Fruit fly (Drosophila melanogaster): Measurements from ENCODE around the gene Gbeta13F.

The Gbeta13F gene

dm6 chrX:15889780-15890608 lies 30.1 kb downstream of the Gbeta13F start, which contains the start of the genes MSBP and CG15916 (continued):
- TF ChIP-seq al (GFP tag; IDR thresholded peaks at IDR 0.05) = no peak
- TF ChIP-seq sob (GFP tag; IDR thresholded peaks at IDR 0.05) = no peak
- TF ChIP-seq Hr39 (optimal IDR thresholded peaks at IDR 0.05) = no peak
- no peak for TF ChIP-seq CG4854 (GFP tag; optimal IDR thresholded peaks at IDR 0.05)
- TF ChIP-seq CG1024 (GFP tag; IDR thresholded peaks at IDR 0.05) = peak; percentile 66
- TF ChIP-seq vfl (GFP tag; optimal IDR thresholded peaks at IDR 0.05) = no peak
- peak; percentile 12 for TF ChIP-seq CG15601 (tag; optimal IDR thresholded peaks at IDR 0.05)
- TF ChIP-seq Doc3 (GFP tag; IDR thresholded peaks at IDR 0.05; ENCODE audit: partially characterized antibody) = no peak
- no peak for TF ChIP-seq cato (GFP tag; optimal IDR thresholded peaks at IDR 0.05; ENCODE audit: borderline replicate concordance)
- TF ChIP-seq Rx (GFP tag; IDR thresholded peaks at IDR 0.05) = no peak
- TF ChIP-seq stwl (tag; optimal IDR thresholded peaks at IDR 0.05) = no peak
- no peak for TF ChIP-seq Atf3 (GFP tag; optimal IDR thresholded peaks at IDR 0.05)
- no peak for TF ChIP-seq MTF-1 (GFP tag; optimal IDR thresholded peaks at IDR 0.05; ENCODE audit: borderline replicate concordance)
- no peak for TF ChIP-seq cg (GFP tag; optimal IDR thresholded peaks at IDR 0.05)
- TF ChIP-seq CG32767 (GFP tag; IDR thresholded peaks at IDR 0.05) = no peak
- TF ChIP-seq CG12219 (GFP tag; optimal IDR thresholded peaks at IDR 0.05) = no peak
- TF ChIP-seq her (GFP tag; optimal IDR thresholded peaks at IDR 0.05) = no peak
- peak; percentile 41 for TF ChIP-seq CG9727 (GFP tag; optimal IDR thresholded peaks at IDR 0.05)
- TF ChIP-seq CG11247 (GFP tag; IDR thresholded peaks at IDR 0.05) = 0 out of 2 replicates have a peak, but pooled peaks have one; percentile 24
- TF ChIP-seq NC2β (GFP tag; optimal IDR thresholded peaks at IDR 0.05) = no peak
- TF ChIP-seq nom (GFP tag; optimal IDR thresholded peaks at IDR 0.05) = peak; percentile 69
- TF ChIP-seq hkb (optimal IDR thresholded peaks at IDR 0.05) = no peak
- no peak for TF ChIP-seq hkb (GFP tag; IDR thresholded peaks at IDR 0.05)
- no peak for TF ChIP-seq kah (GFP tag; optimal IDR thresholded peaks at IDR 0.05)
- TF ChIP-seq p53 (GFP tag; optimal IDR thresholded peaks at IDR 0.05) = no peak
- peak; percentile 34 for TF ChIP-seq CG4424 (GFP tag; optimal IDR thresholded peaks at IDR 0.05)
- TF ChIP-seq Jarid2 (GFP tag; optimal IDR thresholded peaks at IDR 0.05) = no peak
- no peak for TF ChIP-seq CG2199 (GFP tag; IDR thresholded peaks at IDR 0.05)
- no peak for TF ChIP-seq CG1832 (GFP tag; optimal IDR thresholded peaks at IDR 0.05)
- TF ChIP-seq CG9797 (GFP tag; optimal IDR thresholded peaks at IDR 0.05) = no peak
- peak; percentile 37 for TF ChIP-seq CG8290 (GFP tag; optimal IDR thresholded peaks at IDR 0.05)
- peak in 1 of 2 experiments; percentile 32 for TF ChIP-seq CG8290 (tag; optimal IDR thresholded peaks at IDR 0.05)
- no peak for TF ChIP-seq Ets97D (GFP tag; optimal IDR thresholded peaks at IDR 0.05)
- TF ChIP-seq CG13296 (GFP tag; optimal IDR thresholded peaks at IDR 0.05) = no peak
- TF ChIP-seq HmgZ (tag; optimal IDR thresholded peaks at IDR 0.05) = no peak
- no peak for TF ChIP-seq emc (GFP tag; optimal IDR thresholded peaks at IDR 0.05)
- TF ChIP-seq CG13424 (tag; optimal IDR thresholded peaks at IDR 0.05) = peak; percentile 46
- TF ChIP-seq CG1602 (GFP tag; optimal IDR thresholded peaks at IDR 0.05) = peak; percentile 13
- no peak for TF ChIP-seq CG6272 (GFP tag; IDR thresholded peaks at IDR 0.05)
- no peak for TF ChIP-seq Deaf1 (tag; optimal IDR thresholded peaks at IDR 0.05)
- TF ChIP-seq ems (GFP tag; optimal IDR thresholded peaks at IDR 0.05) = no peak
- 0 out of 3 replicates have a peak, but pooled peaks have one; percentile 42 for TF ChIP-seq CG11093 (GFP tag; IDR thresholded peaks at IDR 0.05)
- no peak for TF ChIP-seq CG9609 (GFP tag; optimal IDR thresholded peaks at IDR 0.05)
- TF ChIP-seq CG12769 (tag; optimal IDR thresholded peaks at IDR 0.05) = no peak
- TF ChIP-seq amos (GFP tag; IDR thresholded peaks at IDR 0.05; ENCODE audit: partially characterized antibody) = 0 out of 2 replicates have a peak, but pooled peaks have one; percentile 24
- peak; percentile 11; the same call in 1 of the 2 replicates for TF ChIP-seq MBD-R2 (GFP tag; IDR thresholded peaks at IDR 0.05)
- TF ChIP-seq BEAF-32 (GFP tag; optimal IDR thresholded peaks at IDR 0.05) = peak; percentile 72
- no peak for TF ChIP-seq btn (GFP tag; optimal IDR thresholded peaks at IDR 0.05)
- TF ChIP-seq Six4 (GFP tag; optimal IDR thresholded peaks at IDR 0.05) = peak; percentile 26
- TF ChIP-seq ham (GFP tag; IDR thresholded peaks at IDR 0.05) = no peak

All from whole organism, embryonic.